Worm (Caenorhabditis elegans) whole organism, L4 larva: ENCODE data around the gene hrde-2.

Source experiments
- F10B5.3 ChIP-seq: sonication (generic microtip); optimal IDR thresholded peaks from 2 replicates; lab custom pipeline; 2016; ENCODE audit warnings: mild to moderate bottlenecking, missing genetic modification characterization, missing compliant biosample characterization
- F26F4.8 ChIP-seq: fragments of 200-800 bp; sonication (Bioruptor generic); conservative IDR thresholded peaks from 2 replicates; pipeline ENCODE4 v1.3.6; 2022; ENCODE audit warnings: missing genetic modification characterization, missing compliant biosample characterization
- F37D6.2 ChIP-seq: sonication (generic microtip); optimal IDR thresholded peaks from 2 replicates; lab custom pipeline; 2016; ENCODE audit warnings: mild to moderate bottlenecking, missing genetic modification characterization, missing compliant biosample characterization
- F44E2.7 ChIP-seq: fragments of 200-800 bp; sonication (Bioruptor generic); IDR thresholded peaks from 2 replicates; pipeline ENCODE4 v2.1.2; 2022; ENCODE audit warnings: missing genetic modification characterization, missing compliant biosample characterization
- R02D3.7 ChIP-seq: fragments of 150-350 bp; sonication (generic microtip); optimal IDR thresholded peaks from 3 replicates; lab custom pipeline; 2014; ENCODE audit warnings: missing biosample characterization, missing genetic modification characterization
- T20F7.1 ChIP-seq: fragments of 200-800 bp; sonication (Bioruptor generic); optimal IDR thresholded peaks from 2 replicates; lab custom pipeline; 2018; ENCODE audit warnings: mild to moderate bottlenecking, missing genetic modification characterization, missing compliant biosample characterization
- Y105C5A.15 ChIP-seq: fragments of 200-800 bp; sonication (Bioruptor generic); IDR thresholded peaks from 2 replicates; pipeline ENCODE4 v1.3.6; 2022; ENCODE audit warnings: missing genetic modification characterization, missing compliant biosample characterization
- Y48G9A.11 ChIP-seq: fragments of 200-800 bp; sonication (Bioruptor generic); IDR thresholded peaks from 2 replicates; pipeline ENCODE4 v1.3.6; 2022; ENCODE audit warnings: missing genetic modification reagents, missing genetic modification characterization, missing compliant biosample characterization
- Y5F2A.4 ChIP-seq: fragments of 200-800 bp; sonication (Bioruptor generic); optimal IDR thresholded peaks from 2 replicates; lab custom pipeline; 2018; ENCODE audit warnings: mild to moderate bottlenecking, missing genetic modification characterization, missing compliant biosample characterization
- ZK546.5 ChIP-seq, 2 experiments: sonication (generic microtip); optimal IDR thresholded peaks; 2 replicates each; lab custom pipeline; 2017; ENCODE audit warnings: missing biosample characterization in 2 of 2, missing genetic modification characterization in 2 of 2
- attf-4 ChIP-seq: sonication (generic microtip); optimal IDR thresholded peaks from 3 replicates; lab custom pipeline; 2017; ENCODE audit warnings: missing biosample characterization, missing genetic modification characterization
- ceh-28 ChIP-seq: fragments of 150-350 bp; optimal IDR thresholded peaks from 2 replicates; lab custom pipeline; 2014; ENCODE audit warnings: missing biosample characterization, missing genetic modification reagents, missing genetic modification characterization
- cey-2 ChIP-seq: sonication (generic microtip); optimal IDR thresholded peaks from 3 replicates; lab custom pipeline; 2017; ENCODE audit warnings: missing genetic modification characterization, mild to moderate bottlenecking, missing compliant biosample characterization, antibody characterized with exemption, borderline replicate concordance; ENCODE audit not compliant: insufficient read depth
- ctbp-1 ChIP-seq: fragments of 200-800 bp; sonication (Bioruptor generic); IDR thresholded peaks from 2 replicates; pipeline ENCODE4 v1.3.6; 2022; ENCODE audit warnings: missing genetic modification reagents, missing genetic modification characterization, missing compliant biosample characterization
- daf-16 ChIP-seq, 3 experiments: sonication (generic microtip); optimal IDR thresholded peaks; 2 replicates each; lab custom pipeline; 2016 to 2017; ENCODE audit warnings: missing genetic modification characterization in 3 of 3, missing genetic modification reagents in 3 of 3, mild to moderate bottlenecking in 2 of 3, missing compliant biosample characterization in 2 of 3, missing biosample characterization in 1 of 3, moderate library complexity in 1 of 3
- dpl-1 ChIP-seq: fragments of 150-350 bp; optimal IDR thresholded peaks from 2 replicates; lab custom pipeline; 2014; ENCODE audit warnings: missing biosample characterization, missing genetic modification reagents, missing genetic modification characterization
- dve-1 ChIP-seq: sonication (generic microtip); optimal IDR thresholded peaks from 2 replicates; lab custom pipeline; 2017; ENCODE audit warnings: antibody characterized with exemption, mild to moderate bottlenecking, missing genetic modification characterization, missing compliant biosample characterization; ENCODE audit not compliant: insufficient read depth
- fos-1 ChIP-seq: fragments of 150-350 bp; optimal IDR thresholded peaks from 2 replicates; lab custom pipeline; 2014; ENCODE audit warnings: missing biosample characterization, missing genetic modification characterization
- hif-1 ChIP-seq, 2 experiments: sonication (generic microtip); optimal IDR thresholded peaks; 2 replicates each; lab custom pipeline; 2016 to 2017; ENCODE audit warnings: missing compliant biosample characterization in 2 of 2, missing genetic modification characterization in 2 of 2, missing genetic modification reagents in 2 of 2, missing genotype in 2 of 2, mild to moderate bottlenecking in 1 of 2
- lin-1 ChIP-seq: fragments of 200-800 bp; sonication (Bioruptor generic); IDR thresholded peaks from 2 replicates; pipeline ENCODE4 v1.3.6; 2022; ENCODE audit warnings: missing genetic modification reagents, missing genetic modification characterization, missing compliant biosample characterization
- lin-13 ChIP-seq: fragments of 150-350 bp; optimal IDR thresholded peaks from 2 replicates; lab custom pipeline; 2014; ENCODE audit warnings: missing biosample characterization, missing genetic modification reagents, missing genetic modification characterization
- lin-38 ChIP-seq: fragments of 200-800 bp; sonication (Bioruptor generic); IDR thresholded peaks from 2 replicates; pipeline ENCODE4 v1.3.6; 2022; ENCODE audit warnings: missing genetic modification reagents, missing genetic modification characterization, missing compliant biosample characterization
- lsy-2 ChIP-seq, 2 experiments: fragments of 150-350 bp in 1 of 2; sonication (generic microtip) in 1 of 2; optimal IDR thresholded peaks; 2 replicates each; lab custom pipeline; 2014 to 2017; ENCODE audit warnings: missing biosample characterization in 2 of 2, missing genetic modification characterization in 2 of 2
- madf-9 ChIP-seq: fragments of 200-800 bp; sonication (Bioruptor generic); conservative IDR thresholded peaks from 2 replicates; pipeline ENCODE4 v1.3.6; 2022; ENCODE audit warnings: missing genetic modification reagents, missing genetic modification characterization, missing compliant biosample characterization
- mdl-1 ChIP-seq, 2 experiments: fragments of 150-350 bp in 1 of 2; sonication (generic microtip) in 1 of 2; optimal IDR thresholded peaks; 2 replicates each; lab custom pipeline; 2014 to 2017; ENCODE audit warnings: missing biosample characterization in 2 of 2, missing genetic modification characterization in 2 of 2
- mep-1 ChIP-seq: fragments of 150-350 bp; sonication (generic microtip); optimal IDR thresholded peaks from 3 replicates; lab custom pipeline; 2014; ENCODE audit warnings: missing biosample characterization, missing genetic modification characterization
- mes-2 ChIP-seq: sonication (generic microtip); optimal IDR thresholded peaks from 2 replicates; lab custom pipeline; 2016; ENCODE audit warnings: missing genotype, mild to moderate bottlenecking, missing genetic modification characterization, missing compliant biosample characterization; ENCODE audit not compliant: poor library complexity, severe bottlenecking
- mxl-2 ChIP-seq: fragments of 200-800 bp; sonication (Bioruptor generic); conservative IDR thresholded peaks from 2 replicates; pipeline ENCODE4 v1.3.6; 2022; ENCODE audit warnings: missing genetic modification reagents, missing genetic modification characterization, missing compliant biosample characterization
- nhr-102 ChIP-seq: sonication (generic microtip); optimal IDR thresholded peaks from 2 replicates; lab custom pipeline; 2016; ENCODE audit warnings: mild to moderate bottlenecking, missing genetic modification characterization, moderate library complexity, missing compliant biosample characterization
- nhr-25 ChIP-seq: sonication (generic microtip); optimal IDR thresholded peaks from 2 replicates; lab custom pipeline; 2017; ENCODE audit warnings: missing genetic modification characterization, mild to moderate bottlenecking, missing compliant biosample characterization, antibody characterized with exemption, moderate library complexity, borderline replicate concordance; ENCODE audit not compliant: insufficient read depth
- nhr-42 ChIP-seq: fragments of 200-800 bp; sonication (Bioruptor generic); IDR thresholded peaks from 2 replicates; pipeline ENCODE4 v1.3.6; 2022; ENCODE audit warnings: missing genetic modification characterization, missing compliant biosample characterization
- nhr-48 ChIP-seq: sonication (generic microtip); optimal IDR thresholded peaks from 2 replicates; lab custom pipeline; 2016; ENCODE audit warnings: mild to moderate bottlenecking, missing genetic modification characterization, missing compliant biosample characterization
- nhr-76 ChIP-seq: fragments of 150-350 bp; optimal IDR thresholded peaks from 2 replicates; lab custom pipeline; 2014; ENCODE audit warnings: missing biosample characterization, missing genetic modification characterization
- nhr-77 ChIP-seq: fragments of 150-350 bp; optimal IDR thresholded peaks from 2 replicates; lab custom pipeline; 2014; ENCODE audit warnings: missing biosample characterization, missing genetic modification characterization
- pha-4 ChIP-seq, 2 experiments: fragments of 150-350 bp in 1 of 2; fragments of 200-800 bp in 1 of 2; sonication (Bioruptor generic) in 1 of 2; IDR thresholded peaks in 1 of 2; optimal IDR thresholded peaks in 1 of 2; 2 replicates each; pipeline versions ENCODE4 v1.3.6 to Lab custom; 2014 to 2022; ENCODE audit warnings: missing genetic modification characterization in 2 of 2, missing genetic modification reagents in 2 of 2, missing biosample characterization in 1 of 2, missing compliant biosample characterization in 1 of 2
- skn-1 ChIP-seq: fragments of 150-350 bp; optimal IDR thresholded peaks from 2 replicates; lab custom pipeline; 2014; ENCODE audit warnings: missing biosample characterization, missing genetic modification characterization
- snpc-1.2 ChIP-seq: fragments of 200-800 bp; sonication (Bioruptor generic); IDR thresholded peaks from 2 replicates; pipeline ENCODE4 v1.3.6; 2022; ENCODE audit warnings: missing genetic modification reagents, missing genetic modification characterization, missing compliant biosample characterization
- spr-3 ChIP-seq: fragments of 200-800 bp; sonication (Bioruptor generic); optimal IDR thresholded peaks from 2 replicates; lab custom pipeline; 2018; ENCODE audit warnings: mild to moderate bottlenecking, missing genetic modification characterization, missing compliant biosample characterization
- tag-97 ChIP-seq: fragments of 200-800 bp; sonication (Bioruptor generic); IDR thresholded peaks from 2 replicates; pipeline ENCODE4 v1.3.6; 2022; ENCODE audit warnings: missing genetic modification characterization, missing compliant biosample characterization
- unc-62 ChIP-seq, 3 experiments: fragments of 150-350 bp in 1 of 3; sonication (generic microtip); optimal IDR thresholded peaks in 2 of 3; peaks in 1 of 3; 1 replicate in 1 of 3; 2 replicates in 2 of 3; lab custom pipeline; 2014 to 2017; ENCODE audit warnings: missing biosample characterization in 3 of 3, missing genetic modification characterization in 3 of 3, missing genetic modification reagents in 3 of 3, missing genotype in 1 of 3
- vab-7 ChIP-seq: fragments of 200-800 bp; sonication (Bioruptor generic); IDR thresholded peaks from 2 replicates; pipeline ENCODE4 v1.3.6; 2022; ENCODE audit warnings: missing genetic modification reagents, missing genetic modification characterization, missing compliant biosample characterization
- zfp-2 ChIP-seq: sonication (generic microtip); optimal IDR thresholded peaks from 2 replicates; lab custom pipeline; 2016; ENCODE audit warnings: mild to moderate bottlenecking, missing genetic modification characterization, missing compliant biosample characterization
- ztf-11 ChIP-seq: fragments of 150-350 bp; optimal IDR thresholded peaks from 2 replicates; lab custom pipeline; 2014; ENCODE audit warnings: missing biosample characterization, missing genetic modification characterization

The hrde-2 gene

ce11 chrV:14978205-14978751 is 26.6 kb upstream of the hrde-2 start, which contains the start of the genes grd-12 and F02D8.1:
Gene grd-12 (plus strand): TSS chrV:14978505.
Gene F02D8.1 (minus strand): TSS chrV:14978701.
- TF ChIP-seq mdl-1 (tag; optimal IDR thresholded peaks at IDR 0.05; lab: Kevin White, UChicago) (no peak), nhr-102 (tag; lab: Kevin White, UChicago) (no peak), snpc-1.2 (no peak), vab-7 (GFP tag; lab: Robert Waterston, UW) (no peak), lin-1 (GFP tag; lab: Robert Waterston, UW) (no peak), ceh-28 (tag; lab: Kevin White, UChicago) (no peak), Y5F2A.4 (no peak), hif-1 (tag; optimal IDR thresholded peaks at IDR 0.05; lab: Kevin White, UChicago) (no peak)

- TF ChIP-seq ctbp-1 (GFP tag; lab: Robert Waterston, UW) (no peak), nhr-42 (GFP tag; lab: Robert Waterston, UW) (no peak), lin-13 (GFP tag; lab: Kevin White, UChicago) (no peak), F44E2.7 (no peak), pha-4 (GFP tag; IDR thresholded peaks at IDR 0.05; lab: Robert Waterston, UW) (no peak), pha-4 (tag; optimal IDR thresholded peaks at IDR 0.05; lab: Kevin White, UChicago) (no peak), skn-1 (no peak), F26F4.8 (no peak), mxl-2 (GFP tag; lab: Robert Waterston, UW) (no peak), nhr-48 (no peak), nhr-25 (tag; lab: Kevin White, UChicago) (no peak), nhr-77 (tag; lab: Kevin White, UChicago) (no peak), F37D6.2 (no peak), attf-4 (tag; lab: Kevin White, UChicago) (no peak), fos-1 (tag; lab: Kevin White, UChicago) (no peak), lin-1 (GFP tag; lab: Robert Waterston, UW) (no peak), Y105C5A.15 (no peak), spr-3 (GFP tag; lab: Kevin White, UChicago) (no peak), cey-2 (tag; lab: Kevin White, UChicago) (no peak), mep-1 (tag; lab: Kevin White, UChicago) (no peak), dpl-1 (GFP tag; lab: Kevin White, UChicago) (no peak)
- TF ChIP-seq, all 104 proteins: peak for 0
Observed at ce11 chrV:14979937-14980336, 25.0 kb upstream of the hrde-2 start, which contains the start of gene xbx-1. Gene xbx-1 (plus strand): TSS chrV:14980237.

ce11 chrV:14984593-14984992 is 20.3 kb upstream of the hrde-2 start, which contains the start of gene F02D8.4:
Gene F02D8.4 (plus strand): TSS chrV:14984893.
- TF ChIP-seq ztf-11 (tag; lab: Kevin White, UChicago) (no peak), unc-62 (GFP tag; optimal IDR thresholded peaks at IDR 0.05 in 1 of 2; lab: Kevin White, UChicago) (peak in 1 of 2 experiments; percentile 26), unc-62 (tag; optimal IDR thresholded peaks at IDR 0.05; lab: Kevin White, UChicago) (no peak)

ce11 chrV:14990843-14991242 is 14.1 kb upstream of the hrde-2 start, which contains the start of the genes cdt-2 and T01C3.2:
Gene cdt-2 (minus strand): TSS chrV:14991126.
Gene T01C3.2 (plus strand): TSS chrV:14991168.
- peak; percentile 83 for TF ChIP-seq dpl-1 (GFP tag; lab: Kevin White, UChicago)
- TF ChIP-seq lsy-2 (tag; optimal IDR thresholded peaks at IDR 0.05; lab: Kevin White, UChicago): peak in 1 of 2 experiments; percentile 58
- peak; percentile 31 for TF ChIP-seq dve-1
- no peak for TF ChIP-seq zfp-2
- TF ChIP-seq lin-38 (GFP tag; lab: Robert Waterston, UW): peak; percentile 48
- no peak for TF ChIP-seq nhr-76 (tag; lab: Kevin White, UChicago)
- TF ChIP-seq R02D3.7 (tag; lab: Kevin White, UChicago): peak; percentile 70
- peak; percentile 95 for TF ChIP-seq T20F7.1 (GFP tag; lab: Kevin White, UChicago)
- TF ChIP-seq ZK546.5 (tag; optimal IDR thresholded peaks at IDR 0.05; lab: Kevin White, UChicago): no peak
- TF ChIP-seq F26F4.8: no peak
- TF ChIP-seq F10B5.3 (tag; lab: Kevin White, UChicago): no peak
- TF ChIP-seq madf-9 (GFP tag; lab: Robert Waterston, UW): no peak
- TF ChIP-seq fos-1 (tag; lab: Kevin White, UChicago): no peak
- peak; percentile 93 for TF ChIP-seq Y48G9A.11 (GFP tag; lab: Robert Waterston, UW)
- TF ChIP-seq tag-97 (GFP tag; lab: Robert Waterston, UW): no peak
- peak; percentile 51 for TF ChIP-seq mes-2 (tag; lab: Kevin White, UChicago)
- no peak for TF ChIP-seq daf-16 (GFP tag; optimal IDR thresholded peaks at IDR 0.05; lab: Kevin White, UChicago)
- peak; percentile 32 for TF ChIP-seq daf-16 (tag; optimal IDR thresholded peaks at IDR 0.05; lab: Kevin White, UChicago)
